4 worm cellular contexts compared by ENCODE assay signal in genomic region chrV:8460306-8460705, ce11.
TF ChIP-seq lines count a peak whose summit lies in the region.

Gene T23B12.6 (minus strand): TSS chrV:8460419.

TF ChIP-seq in whole organism, L1 larva, 84 proteins besides CTCF, POLR2A, EP300 and RAD21:
- TF ChIP-seq elt-2 (tag; optimal IDR thresholded peaks at IDR 0.05; lab: Kevin White, UChicago): peak; percentile 25
- TF ChIP-seq tbx-2 (tag; optimal IDR thresholded peaks at IDR 0.05; lab: Kevin White, UChicago): no peak

TF ChIP-seq in whole organism, L3 larva, 47 proteins besides CTCF, POLR2A, EP300 and RAD21:
- TF ChIP-seq elt-2 (tag; optimal IDR thresholded peaks at IDR 0.05; lab: Kevin White, UChicago): peak; percentile 74
- TF ChIP-seq pha-4 (tag; optimal IDR thresholded peaks at IDR 0.05; lab: Kevin White, UChicago): peak; percentile 36
- no peak for TF ChIP-seq nhr-28 (tag; optimal IDR thresholded peaks at IDR 0.05; lab: Kevin White, UChicago)
- TF ChIP-seq elt-3 (tag; optimal IDR thresholded peaks at IDR 0.05; lab: Kevin White, UChicago): no peak
- peak; percentile 41 for TF ChIP-seq pqm-1 (tag; optimal IDR thresholded peaks at IDR 0.05; lab: Kevin White, UChicago)
- TF ChIP-seq ceh-28 (tag; optimal IDR thresholded peaks at IDR 0.05; lab: Kevin White, UChicago): no peak

TF ChIP-seq in whole organism, L4 larva, 104 proteins besides CTCF, POLR2A, EP300 and RAD21:
- TF ChIP-seq ceh-20 (GFP tag; IDR thresholded peaks at IDR 0.05; lab: Robert Waterston, UW) (no peak), nhr-28 (tag; optimal IDR thresholded peaks at IDR 0.05; lab: Kevin White, UChicago) (peak; percentile 47), hlh-11 (tag; optimal IDR thresholded peaks at IDR 0.05; lab: Kevin White, UChicago) (peak; percentile 59), ZK337.2 (GFP tag; IDR thresholded peaks at IDR 0.05; lab: Robert Waterston, UW) (no peak), nhr-77 (tag; optimal IDR thresholded peaks at IDR 0.05; lab: Kevin White, UChicago) (peak; percentile 70), daf-16 (GFP tag; optimal IDR thresholded peaks at IDR 0.05; lab: Kevin White, UChicago) (no peak), daf-16 (tag; optimal IDR thresholded peaks at IDR 0.05; lab: Kevin White, UChicago) (peak; percentile 86), jun-1 (tag; optimal IDR thresholded peaks at IDR 0.05; lab: Kevin White, UChicago) (no peak), ces-1 (GFP tag; optimal IDR thresholded peaks at IDR 0.05; lab: Kevin White, UChicago) (no peak), rbr-2 (tag; optimal IDR thresholded peaks at IDR 0.05; lab: Kevin White, UChicago) (no peak), aha-1 (tag; lab: Kevin White, UChicago) (peak; percentile 69), unc-62 (GFP tag; optimal IDR thresholded peaks at IDR 0.05 in 1 of 2; lab: Kevin White, UChicago) (peak in 1 of 2 experiments; percentile 31), unc-62 (tag; optimal IDR thresholded peaks at IDR 0.05; lab: Kevin White, UChicago) (no peak), cey-2 (tag; optimal IDR thresholded peaks at IDR 0.05; lab: Kevin White, UChicago; ENCODE audit: borderline replicate concordance, insufficient read depth) (no peak), dmd-6 (GFP tag; IDR thresholded peaks at IDR 0.05; lab: Robert Waterston, UW) (peak; percentile 88), nhr-48 (tag; optimal IDR thresholded peaks at IDR 0.05; lab: Kevin White, UChicago) (no peak), ceh-32 (tag; optimal IDR thresholded peaks at IDR 0.05; lab: Kevin White, UChicago; ENCODE audit: poor library complexity) (no peak), pqm-1 (tag; optimal IDR thresholded peaks at IDR 0.05; lab: Kevin White, UChicago) (peak; percentile 37), mep-1 (tag; optimal IDR thresholded peaks at IDR 0.05; lab: Kevin White, UChicago) (no peak), zag-1 (tag; optimal IDR thresholded peaks at IDR 0.05; lab: Kevin White, UChicago) (no peak), lsy-2 (tag; optimal IDR thresholded peaks at IDR 0.05; lab: Kevin White, UChicago) (no peak), php-3 (GFP tag; IDR thresholded peaks at IDR 0.05; lab: Robert Waterston, UW) (no peak), F10B5.3 (tag; optimal IDR thresholded peaks at IDR 0.05; lab: Kevin White, UChicago) (no peak), mes-2 (tag; optimal IDR thresholded peaks at IDR 0.05; lab: Kevin White, UChicago; ENCODE audit: poor library complexity, severe bottlenecking) (no peak), unc-39 (tag; optimal IDR thresholded peaks at IDR 0.05; lab: Kevin White, UChicago) (no peak), aly-2 (tag; optimal IDR thresholded peaks at IDR 0.05; lab: Kevin White, UChicago) (no peak), ztf-7 (tag; optimal IDR thresholded peaks at IDR 0.05; lab: Kevin White, UChicago) (no peak), attf-4 (tag; optimal IDR thresholded peaks at IDR 0.05; lab: Kevin White, UChicago) (no peak), nhr-76 (tag; optimal IDR thresholded peaks at IDR 0.05; lab: Kevin White, UChicago) (no peak), F26F4.8 (GFP tag; conservative IDR thresholded peaks at IDR 0.05; lab: Robert Waterston, UW) (no peak), dmd-8 (GFP tag; IDR thresholded peaks at IDR 0.05; lab: Robert Waterston, UW) (no peak), tra-1 (GFP tag; IDR thresholded peaks at IDR 0.05; lab: Robert Waterston, UW) (0 out of 2 replicates have a peak, but pooled peaks have one; percentile 51)

TF ChIP-seq in whole organism, young adult, 124 proteins besides CTCF, POLR2A, EP300 and RAD21:
- peak; percentile 5; the same call in 1 of the 2 replicates for TF ChIP-seq dox-1 (GFP tag; IDR thresholded peaks at IDR 0.05; lab: Robert Waterston, UW)
- peak; percentile 5 for TF ChIP-seq ets-4 (GFP tag; optimal IDR thresholded peaks at IDR 0.05; lab: Kevin White, UChicago)
- peak; percentile 83 for TF ChIP-seq nhr-80 (tag; optimal IDR thresholded peaks at IDR 0.05; lab: Kevin White, UChicago)
- no peak for TF ChIP-seq ama-1 (optimal IDR thresholded peaks at IDR 0.05; lab: Kevin White, UChicago)
- no peak for TF ChIP-seq ama-1 (GFP tag; optimal IDR thresholded peaks at IDR 0.05; lab: Kevin White, UChicago)
- no peak for TF ChIP-seq ztf-22 (GFP tag; optimal IDR thresholded peaks at IDR 0.05; lab: Kevin White, UChicago)
- TF ChIP-seq hmg-1.2 (GFP tag; IDR thresholded peaks at IDR 0.05; lab: Robert Waterston, UW): no peak
- TF ChIP-seq snpc-3.4 (tag; optimal IDR thresholded peaks at IDR 0.05; lab: Kevin White, UChicago): no peak
- TF ChIP-seq madf-6 (GFP tag; IDR thresholded peaks at IDR 0.05; lab: Robert Waterston, UW): 0 out of 2 replicates have a peak, but pooled peaks have one; percentile 5
- TF ChIP-seq him-1 (tag; optimal IDR thresholded peaks at IDR 0.05; lab: Kevin White, UChicago): no peak
- TF ChIP-seq F49E8.2 (tag; optimal IDR thresholded peaks at IDR 0.05; lab: Kevin White, UChicago; ENCODE audit: insufficient read depth): no peak
- TF ChIP-seq nfya-2 (GFP tag; IDR thresholded peaks at IDR 0.05; lab: Robert Waterston, UW): no peak
- no peak for TF ChIP-seq nfyb-1 (GFP tag; IDR thresholded peaks at IDR 0.05; lab: Robert Waterston, UW)
- TF ChIP-seq tbp1 (GFP tag; optimal IDR thresholded peaks at IDR 0.05; lab: Kevin White, UChicago): peak; percentile 4
- no peak for TF ChIP-seq dpff-1 (tag; optimal IDR thresholded peaks at IDR 0.05; lab: Kevin White, UChicago)
